Worm (Caenorhabditis elegans): ENCODE measurements around the gene R57.2.

Gene R57.2

ce11 chrX:348141-348540, 51.1 kb downstream of the R57.2 start (continued):
- TF ChIP-seq lin-1 (GFP tag; IDR thresholded peaks at IDR 0.05) (no peak), hlh-30 (tag; optimal IDR thresholded peaks at IDR 0.05; ENCODE audit: insufficient read depth) (peak; percentile 70), lin-13 (GFP tag; optimal IDR thresholded peaks at IDR 0.05) (no peak), R02D3.7 (tag; optimal IDR thresholded peaks at IDR 0.05) (no peak), nhr-48 (tag; optimal IDR thresholded peaks at IDR 0.05) (no peak), arid-1 (GFP tag; conservative IDR thresholded peaks at IDR 0.05) (no peak), ZK546.5 (tag; optimal IDR thresholded peaks at IDR 0.05) (no peak), ceh-62 (tag; optimal IDR thresholded peaks at IDR 0.05) (no peak), set-16 (GFP tag; IDR thresholded peaks at IDR 0.05) (no peak), php-3 (GFP tag; IDR thresholded peaks at IDR 0.05) (no peak), hmg-1.1 (GFP tag; IDR thresholded peaks at IDR 0.05) (0 out of 2 replicates have a peak, but pooled peaks have one; percentile 20), Y5F2A.4 (GFP tag; optimal IDR thresholded peaks at IDR 0.05) (no peak), unc-62 (GFP tag; optimal IDR thresholded peaks at IDR 0.05 in 1 of 2) (peak in 1 of 2 experiments; percentile 54), unc-62 (tag; optimal IDR thresholded peaks at IDR 0.05) (no peak), aha-1 (tag) (peak; percentile 17), ceh-32 (tag; optimal IDR thresholded peaks at IDR 0.05; ENCODE audit: poor library complexity) (no peak), pha-4 (GFP tag; IDR thresholded peaks at IDR 0.05) (no peak), pha-4 (tag; optimal IDR thresholded peaks at IDR 0.05) (no peak), egl-27 (tag; optimal IDR thresholded peaks at IDR 0.05) (no peak), dmd-6 (GFP tag; IDR thresholded peaks at IDR 0.05) (peak; percentile 31; the same call in 1 of the 2 replicates), spr-1 (tag; optimal IDR thresholded peaks at IDR 0.05) (no peak), ceh-28 (tag; optimal IDR thresholded peaks at IDR 0.05) (no peak), attf-4 (tag; optimal IDR thresholded peaks at IDR 0.05) (no peak), madf-9 (GFP tag; conservative IDR thresholded peaks at IDR 0.05) (no peak), unc-130 (GFP tag; optimal IDR thresholded peaks at IDR 0.05) (no peak), skn-1 (tag; optimal IDR thresholded peaks at IDR 0.05) (no peak), dmd-9 (GFP tag; IDR thresholded peaks at IDR 0.05) (no peak), unc-39 (tag; optimal IDR thresholded peaks at IDR 0.05) (no peak), Y105C5A.15 (GFP tag; IDR thresholded peaks at IDR 0.05) (no peak), nhr-11 (tag; optimal IDR thresholded peaks at IDR 0.05) (no peak), F44E2.7 (GFP tag; IDR thresholded peaks at IDR 0.05) (no peak), cey-2 (tag; optimal IDR thresholded peaks at IDR 0.05; ENCODE audit: borderline replicate concordance, insufficient read depth) (no peak), F10B5.3 (tag; optimal IDR thresholded peaks at IDR 0.05) (no peak), ztf-11 (tag; optimal IDR thresholded peaks at IDR 0.05) (no peak), fos-1 (tag; optimal IDR thresholded peaks at IDR 0.05) (no peak), lin-29 (GFP tag; IDR thresholded peaks at IDR 0.05) (no peak), D1046.2 (GFP tag; IDR thresholded peaks at IDR 0.05) (no peak), rbr-2 (tag; optimal IDR thresholded peaks at IDR 0.05) (no peak), F26F4.8 (GFP tag; conservative IDR thresholded peaks at IDR 0.05) (no peak), snpc-4 (tag; optimal IDR thresholded peaks at IDR 0.05) (no peak), zag-1 (tag; optimal IDR thresholded peaks at IDR 0.05) (no peak), ZK337.2 (GFP tag; IDR thresholded peaks at IDR 0.05) (no peak), nhr-111 (GFP tag; optimal IDR thresholded peaks at IDR 0.05) (no peak), aly-2 (tag; optimal IDR thresholded peaks at IDR 0.05) (no peak), T26A8.4 (GFP tag; IDR thresholded peaks at IDR 0.05) (no peak), Y75B8A.6 (GFP tag; IDR thresholded peaks at IDR 0.05) (no peak), dve-1 (tag; optimal IDR thresholded peaks at IDR 0.05; ENCODE audit: insufficient read depth) (peak; percentile 19), daf-16 (GFP tag; optimal IDR thresholded peaks at IDR 0.05) (no peak), daf-16 (tag; optimal IDR thresholded peaks at IDR 0.05) (no peak), mep-1 (tag; optimal IDR thresholded peaks at IDR 0.05) (peak; percentile 17), mdl-1 (tag; optimal IDR thresholded peaks at IDR 0.05) (peak; percentile 19 to 74), zfp-2 (tag; optimal IDR thresholded peaks at IDR 0.05) (no peak), spr-3 (GFP tag; optimal IDR thresholded peaks at IDR 0.05) (no peak), ces-1 (GFP tag; optimal IDR thresholded peaks at IDR 0.05) (no peak)
